Fruit fly (Drosophila melanogaster) whole organism, embryonic: ENCODE data around the gene Art9.

ENCODE experiments used
- Abd-B ChIP-seq: fragments of 200-800 bp; sonication (Bioruptor generic); optimal IDR thresholded peaks from 2 replicates; lab custom pipeline; 2018; ENCODE audit warnings: missing biosample characterization, mild to moderate bottlenecking, missing genetic modification characterization, moderate library complexity
- Adf1 ChIP-seq: fragments of 200-800 bp; sonication (Bioruptor generic); IDR thresholded peaks from 2 replicates; pipeline ENCODE4 v1.3.6; 2022; ENCODE audit warnings: missing biosample characterization, missing genetic modification characterization
- Bdp1 ChIP-seq: fragments of 200-800 bp; sonication (Bioruptor generic); optimal IDR thresholded peaks from 3 replicates; lab custom pipeline; 2016; ENCODE audit warnings: missing biosample characterization, missing genetic modification characterization
- Bgb ChIP-seq: fragments of 200-800 bp; sonication (Bioruptor generic); IDR thresholded peaks from 2 replicates; pipeline ENCODE4 v1.3.6; 2022; ENCODE audit warnings: missing biosample characterization, missing genetic modification characterization; ENCODE audit not compliant: partially characterized antibody
- CG10366 ChIP-seq: fragments of 200-800 bp; sonication (Bioruptor generic); IDR thresholded peaks from 2 replicates; pipeline ENCODE4 v1.3.6; 2022; ENCODE audit warnings: missing biosample characterization, missing genetic modification characterization
- CG10431 ChIP-seq: fragments of 200-800 bp; sonication (Bioruptor generic); optimal IDR thresholded peaks from 3 replicates; lab custom pipeline; 2018; ENCODE audit warnings: missing biosample characterization, mild to moderate bottlenecking, missing genetic modification characterization
- CG11085 ChIP-seq: fragments of 200-800 bp; sonication (Bioruptor generic); IDR thresholded peaks from 2 replicates; pipeline ENCODE4 v1.3.6; 2022; ENCODE audit warnings: missing biosample characterization, missing genetic modification characterization
- CG11093 ChIP-seq: fragments of 200-800 bp; sonication (Bioruptor generic); IDR thresholded peaks from 3 replicates; pipeline ENCODE4 v1.3.6; 2022; ENCODE audit warnings: missing biosample characterization, missing genetic modification characterization
- CG13424 ChIP-seq: fragments of 200-800 bp; sonication (Bioruptor generic); optimal IDR thresholded peaks from 2 replicates; lab custom pipeline; 2019; ENCODE audit warnings: missing biosample characterization, mild to moderate bottlenecking, missing genetic modification characterization, moderate library complexity
- CG15011 ChIP-seq: fragments of 200-800 bp; sonication (Bioruptor generic); optimal IDR thresholded peaks from 3 replicates; lab custom pipeline; 2018; ENCODE audit warnings: missing biosample characterization, mild to moderate bottlenecking, missing genetic modification characterization
- CG1603 ChIP-seq: fragments of 200-800 bp; sonication (Bioruptor generic); optimal IDR thresholded peaks from 2 replicates; lab custom pipeline; 2019; ENCODE audit warnings: missing biosample characterization, mild to moderate bottlenecking, missing genetic modification characterization, moderate library complexity
- CG18011 ChIP-seq: fragments of 200-800 bp; sonication (Bioruptor generic); optimal IDR thresholded peaks from 2 replicates; lab custom pipeline; 2017; ENCODE audit warnings: missing biosample characterization, missing genetic modification characterization, mild to moderate bottlenecking, moderate library complexity, missing genotype
- CG2120 ChIP-seq: fragments of 200-800 bp; sonication (Bioruptor generic); optimal IDR thresholded peaks from 3 replicates; lab custom pipeline; 2016; ENCODE audit warnings: missing biosample characterization, missing genetic modification characterization
- CG2129 ChIP-seq: fragments of 200-800 bp; sonication (Bioruptor generic); IDR thresholded peaks from 2 replicates; pipeline ENCODE4 v1.3.6; 2022; ENCODE audit warnings: missing biosample characterization, missing genetic modification characterization; ENCODE audit not compliant: partially characterized antibody
- CG43689 ChIP-seq: fragments of 200-800 bp; sonication (Bioruptor generic); IDR thresholded peaks from 2 replicates; pipeline ENCODE4 v1.3.6; 2022; ENCODE audit warnings: missing biosample characterization, missing genetic modification characterization
- CG6654 ChIP-seq: fragments of 200-800 bp; sonication (Bioruptor generic); optimal IDR thresholded peaks from 2 replicates; lab custom pipeline; 2017; ENCODE audit warnings: missing biosample characterization, mild to moderate bottlenecking, missing genetic modification characterization
- CG6683 ChIP-seq: fragments of 200-800 bp; sonication (Bioruptor generic); optimal IDR thresholded peaks from 2 replicates; lab custom pipeline; 2017; ENCODE audit warnings: missing biosample characterization, mild to moderate bottlenecking, missing genetic modification characterization, missing genetic modification reagents
- CG7357 ChIP-seq: fragments of 200-800 bp; sonication (Bioruptor generic); IDR thresholded peaks from 3 replicates; pipeline ENCODE4 v1.3.6; 2022; ENCODE audit warnings: missing biosample characterization, missing genetic modification characterization
- CG7963 ChIP-seq: fragments of 200-800 bp; sonication (Bioruptor generic); IDR thresholded peaks from 3 replicates; pipeline ENCODE4 v1.3.6; 2022; ENCODE audit warnings: missing biosample characterization, missing genetic modification characterization; ENCODE audit not compliant: partially characterized antibody
- CTCF ChIP-seq: fragments of 200-800 bp; sonication (Bioruptor generic); optimal IDR thresholded peaks from 2 replicates; lab custom pipeline; 2017; ENCODE audit warnings: missing biosample characterization, mild to moderate bottlenecking, missing genetic modification characterization, moderate library complexity
- D19B ChIP-seq: fragments of 200-800 bp; sonication (Bioruptor generic); optimal IDR thresholded peaks from 2 replicates; lab custom pipeline; 2017; ENCODE audit warnings: missing biosample characterization, mild to moderate bottlenecking, missing genetic modification characterization
- Dref ChIP-seq: fragments of 200-800 bp; sonication (Bioruptor generic); IDR thresholded peaks from 2 replicates; pipeline ENCODE4 v1.3.6; 2022; ENCODE audit warnings: missing biosample characterization, missing genetic modification characterization
- Gsc ChIP-seq: fragments of 200-800 bp; sonication (Bioruptor generic); IDR thresholded peaks from 2 replicates; pipeline ENCODE4 v1.3.6; 2022; ENCODE audit warnings: missing biosample characterization, missing genetic modification characterization
- HLH3B ChIP-seq: fragments of 200-800 bp; sonication (Bioruptor generic); IDR thresholded peaks from 2 replicates; pipeline ENCODE4 v1.3.6; 2022; ENCODE audit warnings: missing biosample characterization, missing genetic modification characterization
- Hr3 ChIP-seq: fragments of 200-800 bp; sonication (Bioruptor generic); optimal IDR thresholded peaks from 3 replicates; lab custom pipeline; 2016; ENCODE audit warnings: missing biosample characterization, missing genetic modification characterization
- MESR4 ChIP-seq: fragments of 200-800 bp; sonication (Bioruptor generic); optimal IDR thresholded peaks from 2 replicates; lab custom pipeline; 2018; ENCODE audit warnings: missing biosample characterization, mild to moderate bottlenecking, missing genetic modification characterization, moderate library complexity
- Max ChIP-seq: fragments of 200-800 bp; sonication (Bioruptor generic); optimal IDR thresholded peaks from 2 replicates; lab custom pipeline; 2016; ENCODE audit warnings: missing biosample characterization, mild to moderate bottlenecking, missing genetic modification characterization
- NfI ChIP-seq: fragments of 200-800 bp; sonication (Bioruptor generic); optimal IDR thresholded peaks from 3 replicates; lab custom pipeline; 2018; ENCODE audit warnings: missing biosample characterization, mild to moderate bottlenecking, missing genetic modification characterization, moderate library complexity
- Sox100B ChIP-seq: fragments of 200-800 bp; sonication (Bioruptor generic); optimal IDR thresholded peaks from 3 replicates; lab custom pipeline; 2018; ENCODE audit warnings: missing biosample characterization, mild to moderate bottlenecking, missing genetic modification characterization
- YL-1 ChIP-seq: fragments of 200-800 bp; sonication (Bioruptor generic); optimal IDR thresholded peaks from 3 replicates; lab custom pipeline; 2017; ENCODE audit warnings: missing biosample characterization, mild to moderate bottlenecking, missing genetic modification characterization
- bowl ChIP-seq: fragments of 200-800 bp; sonication (Bioruptor generic); IDR thresholded peaks from 2 replicates; pipeline ENCODE4 v1.3.6; 2022; ENCODE audit warnings: missing biosample characterization, missing genetic modification characterization
- croc ChIP-seq: fragments of 200-800 bp; sonication (Bioruptor generic); conservative IDR thresholded peaks from 3 replicates; pipeline ENCODE4 v1.3.6; 2022; ENCODE audit warnings: missing biosample characterization, missing genetic modification characterization
- dm ChIP-seq: fragments of 200-800 bp; sonication (Bioruptor generic); optimal IDR thresholded peaks from 3 replicates; lab custom pipeline; 2016; ENCODE audit warnings: missing biosample characterization, missing genetic modification characterization
- fu2 ChIP-seq: fragments of 200-800 bp; sonication (Bioruptor generic); optimal IDR thresholded peaks from 2 replicates; lab custom pipeline; 2016; ENCODE audit warnings: missing biosample characterization, missing genetic modification characterization
- gcm ChIP-seq: fragments of 200-800 bp; sonication (Bioruptor generic); optimal IDR thresholded peaks from 2 replicates; lab custom pipeline; 2019; ENCODE audit warnings: missing biosample characterization, mild to moderate bottlenecking, missing genetic modification characterization, moderate library complexity
- her ChIP-seq: fragments of 200-800 bp; sonication (Bioruptor generic); optimal IDR thresholded peaks from 2 replicates; lab custom pipeline; 2016; ENCODE audit warnings: missing biosample characterization, missing genetic modification characterization
- lilli ChIP-seq: fragments of 200-800 bp; sonication (Bioruptor generic); optimal IDR thresholded peaks from 3 replicates; lab custom pipeline; 2016; ENCODE audit warnings: missing biosample characterization, missing genetic modification characterization
- lmd ChIP-seq: fragments of 200-800 bp; sonication (Bioruptor generic); IDR thresholded peaks from 2 replicates; pipeline ENCODE4 v1.3.6; 2022; ENCODE audit warnings: missing biosample characterization, missing genetic modification characterization
- luna ChIP-seq: fragments of 200-800 bp; sonication (Bioruptor generic); optimal IDR thresholded peaks from 2 replicates; lab custom pipeline; 2016; ENCODE audit warnings: missing biosample characterization, missing genetic modification characterization
- pita ChIP-seq: fragments of 200-800 bp; sonication (Bioruptor generic); optimal IDR thresholded peaks from 2 replicates; lab custom pipeline; 2017; ENCODE audit warnings: missing biosample characterization, mild to moderate bottlenecking, missing genetic modification characterization
- ro ChIP-seq: fragments of 200-800 bp; sonication (Bioruptor generic); IDR thresholded peaks from 2 replicates; pipeline ENCODE4 v1.3.6; 2022; ENCODE audit warnings: missing biosample characterization, missing genetic modification characterization
- sr ChIP-seq: fragments of 200-800 bp; sonication (Bioruptor generic); IDR thresholded peaks from 3 replicates; pipeline ENCODE4 v1.3.6; 2022; ENCODE audit warnings: missing biosample characterization, missing genetic modification characterization
- stwl ChIP-seq: fragments of 200-800 bp; sonication (Bioruptor generic); optimal IDR thresholded peaks from 3 replicates; lab custom pipeline; 2018; ENCODE audit warnings: missing biosample characterization, mild to moderate bottlenecking, missing genetic modification characterization, moderate library complexity
- trh ChIP-seq: fragments of 200-800 bp; sonication (Bioruptor generic); optimal IDR thresholded peaks from 2 replicates; lab custom pipeline; 2016; ENCODE audit warnings: missing biosample characterization, missing genetic modification characterization
- vfl ChIP-seq: fragments of 200-800 bp; sonication (Bioruptor generic); optimal IDR thresholded peaks from 2 replicates; lab custom pipeline; 2016; ENCODE audit warnings: missing biosample characterization, missing genetic modification characterization
- wek ChIP-seq: fragments of 200-800 bp; sonication (Bioruptor generic); optimal IDR thresholded peaks from 3 replicates; lab custom pipeline; 2018; ENCODE audit warnings: missing biosample characterization, mild to moderate bottlenecking, missing genetic modification characterization, moderate library complexity
- z ChIP-seq: fragments of 200-800 bp; sonication (Bioruptor generic); IDR thresholded peaks from 3 replicates; pipeline ENCODE4 v1.3.6; 2022; ENCODE audit warnings: missing biosample characterization, missing genetic modification characterization
- zen ChIP-seq: fragments of 200-800 bp; sonication (Bioruptor generic); optimal IDR thresholded peaks from 3 replicates; lab custom pipeline; 2018; ENCODE audit warnings: missing biosample characterization, mild to moderate bottlenecking, missing genetic modification characterization, moderate library complexity
- zfh1 ChIP-seq: fragments of 200-800 bp; sonication (Bioruptor generic); IDR thresholded peaks from 3 replicates; pipeline ENCODE4 v1.3.6; 2022; ENCODE audit warnings: missing biosample characterization, missing genetic modification characterization

Art9 gene

DNA sequence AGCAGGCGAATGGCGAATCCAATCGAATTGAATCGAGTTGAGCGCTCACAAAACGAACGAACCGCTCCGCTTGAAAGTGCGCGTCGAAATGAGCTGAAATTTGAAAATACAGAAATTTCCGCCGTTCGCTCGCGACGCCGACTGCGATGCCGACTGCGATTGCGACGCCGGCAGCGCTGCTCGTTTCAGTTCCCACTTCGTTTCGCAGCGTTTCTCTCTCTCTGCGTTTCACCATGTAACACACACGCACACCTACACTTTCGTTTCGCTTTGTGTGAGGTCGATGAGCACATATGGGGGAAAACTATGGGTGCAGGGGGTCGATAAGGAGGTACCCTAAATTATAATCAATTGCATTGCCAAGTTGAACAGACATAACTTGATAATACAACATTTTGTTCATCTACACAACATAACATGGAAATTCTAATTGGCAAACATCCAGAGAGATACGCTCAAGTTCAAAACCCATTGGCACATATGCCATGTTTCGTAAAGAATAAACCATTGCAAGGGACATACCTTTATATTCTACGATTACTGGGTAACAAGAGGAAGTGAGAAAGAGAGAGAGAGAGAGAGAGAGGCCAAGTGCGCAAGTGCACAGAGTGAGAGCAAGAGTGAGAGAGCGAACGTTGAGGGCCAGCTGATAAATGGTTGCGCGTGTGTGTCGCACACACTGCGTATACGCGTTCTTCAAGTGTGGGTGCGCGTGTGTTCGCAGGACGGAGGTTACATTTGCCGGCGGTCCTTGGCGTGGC lies 40.2 kb upstream of the Art9 start (continued):
- peak; percentile 34; the same call in 2 of the 3 replicates for TF ChIP-seq sr
- TF ChIP-seq HLH3B (GFP tag; lab: Robert Waterston, UW), result peak; percentile 90
- peak; percentile 89 for TF ChIP-seq Sox100B (GFP tag; lab: Kevin White, UChicago)
- TF ChIP-seq YL-1, result peak; percentile 67
- no peak; the same call in 1 of the 2 replicates for TF ChIP-seq Gsc (GFP tag; lab: Robert Waterston, UW)
- TF ChIP-seq CG15011 (GFP tag; lab: Kevin White, UChicago), result peak; percentile 88
- TF ChIP-seq stwl (tag; lab: Kevin White, UChicago), result peak; percentile 19
- TF ChIP-seq wek (GFP tag; lab: Kevin White, UChicago), result peak; percentile 70
- TF ChIP-seq lilli (GFP tag; lab: Kevin White, UChicago), result peak; percentile 95
- peak; percentile 83 for TF ChIP-seq CG7357 (GFP tag; lab: Robert Waterston, UW)
- peak; percentile 90 for TF ChIP-seq Abd-B (GFP tag; lab: Kevin White, UChicago)
- TF ChIP-seq CG1603 (tag; lab: Kevin White, UChicago), result peak; percentile 96
- peak; percentile 70; the same call in 1 of the 2 replicates for TF ChIP-seq CG11085 (GFP tag; lab: Robert Waterston, UW)
- TF ChIP-seq zen (tag; lab: Kevin White, UChicago), result peak; percentile 82
- peak; percentile 89 for TF ChIP-seq vfl (GFP tag; lab: Kevin White, UChicago)
- TF ChIP-seq CG13424 (tag; lab: Kevin White, UChicago), result peak; percentile 91
- peak; percentile 23 for TF ChIP-seq CTCF
- TF ChIP-seq Bdp1 (GFP tag; lab: Kevin White, UChicago), result peak; percentile 80
- TF ChIP-seq fu2 (GFP tag; lab: Kevin White, UChicago), result peak; percentile 92
- TF ChIP-seq CG43689 (GFP tag; lab: Robert Waterston, UW), result peak; percentile 67
- TF ChIP-seq CG2120 (GFP tag; lab: Kevin White, UChicago), result peak; percentile 97
- TF ChIP-seq NfI, result peak; percentile 92
- peak; percentile 79; the same call in 2 of the 3 replicates for TF ChIP-seq CG11093 (GFP tag; lab: Robert Waterston, UW)
- peak; percentile 77 for TF ChIP-seq luna (GFP tag; lab: Kevin White, UChicago)
- peak; percentile 88 for TF ChIP-seq dm (GFP tag; lab: Kevin White, UChicago)
- no peak for TF ChIP-seq pita (GFP tag; lab: Kevin White, UChicago)
- TF ChIP-seq her (GFP tag; lab: Kevin White, UChicago), result peak; percentile 94
- TF ChIP-seq z, result peak; percentile 58; the same call in 2 of the 3 replicates
- peak; percentile 89 for TF ChIP-seq zfh1 (GFP tag; lab: Robert Waterston, UW)
- TF ChIP-seq CG10431 (GFP tag; lab: Kevin White, UChicago), result peak; percentile 99
- peak; percentile 88 for TF ChIP-seq CG10366 (GFP tag; lab: Robert Waterston, UW)
- peak; percentile 95 for TF ChIP-seq Hr3 (GFP tag; lab: Kevin White, UChicago)
- TF ChIP-seq CG7963 (GFP tag; lab: Robert Waterston, UW), result no peak
- TF ChIP-seq ro (GFP tag; lab: Robert Waterston, UW), result peak; percentile 40; the same call in 1 of the 2 replicates
- TF ChIP-seq Max (GFP tag; lab: Kevin White, UChicago), result peak; percentile 91
- TF ChIP-seq gcm (GFP tag; lab: Kevin White, UChicago), result peak; percentile 93
- TF ChIP-seq Adf1 (GFP tag; lab: Robert Waterston, UW), result peak; percentile 99
- peak; percentile 95 for TF ChIP-seq lmd (GFP tag; lab: Robert Waterston, UW)
- peak; percentile 50; the same call in 1 of the 2 replicates for TF ChIP-seq Bgb (GFP tag; lab: Robert Waterston, UW)
- TF ChIP-seq MESR4 (GFP tag; lab: Kevin White, UChicago), result peak; percentile 59
- peak; percentile 76 for TF ChIP-seq CG6654
- TF ChIP-seq Dref (GFP tag; lab: Robert Waterston, UW), result no peak
- TF ChIP-seq CG6683 (GFP tag; lab: Kevin White, UChicago), result peak; percentile 86
- TF ChIP-seq trh (GFP tag; lab: Kevin White, UChicago), result peak; percentile 67
- 0 out of 2 replicates have a peak, but pooled peaks have one; percentile 57 for TF ChIP-seq bowl (GFP tag; lab: Robert Waterston, UW)
- peak; percentile 81 for TF ChIP-seq CG18011 (GFP tag; lab: Kevin White, UChicago)
- peak; percentile 85 for TF ChIP-seq croc (GFP tag; lab: Robert Waterston, UW)
- TF ChIP-seq D19B, result peak; percentile 100
- TF ChIP-seq CG2129, result no peak
